Fruit fly (Drosophila melanogaster) whole organism, wandering third instar larva: Measurements from ENCODE around the gene Men.

Experiments
- CG32264 ChIP-seq: fragments of 200-800 bp; sonication (Bioruptor generic); optimal IDR thresholded peaks from 2 replicates; lab custom pipeline; 2016; ENCODE audit warnings: missing biosample characterization, missing genetic modification characterization
- CrebA ChIP-seq: fragments of 200-800 bp; sonication (Bioruptor generic); optimal IDR thresholded peaks from 2 replicates; lab custom pipeline; 2016; ENCODE audit warnings: missing biosample characterization, mild to moderate bottlenecking, missing genetic modification characterization, borderline replicate concordance
- Dfd ChIP-seq: fragments of >200 bp; optimal IDR thresholded peaks from 2 replicates; lab custom pipeline; 2017; ENCODE audit warnings: missing biosample characterization, missing genetic modification characterization
- Dif ChIP-seq: fragments of 200-275, 200-300 bp; sonication (Bioruptor generic); optimal IDR thresholded peaks from 2 replicates; lab custom pipeline; 2018; ENCODE audit warnings: missing biosample characterization, missing genetic modification characterization; ENCODE audit not compliant: partially characterized antibody
- GATAd ChIP-seq: sonication (Bioruptor generic); optimal IDR thresholded peaks from 2 replicates; lab custom pipeline; 2016; ENCODE audit warnings: missing biosample characterization, missing genetic modification characterization
- HLH106 ChIP-seq: fragments of 200-800 bp; optimal IDR thresholded peaks from 3 replicates; lab custom pipeline; 2019; ENCODE audit warnings: missing biosample characterization, mild to moderate bottlenecking, missing genetic modification characterization, moderate library complexity
- Hnf4 ChIP-seq: fragments of 200-800 bp; sonication (Bioruptor generic); optimal IDR thresholded peaks from 2 replicates; lab custom pipeline; 2016; ENCODE audit warnings: missing biosample characterization, mild to moderate bottlenecking, missing genetic modification characterization
- Hr78 ChIP-seq: fragments of >200 bp; optimal IDR thresholded peaks from 2 replicates; lab custom pipeline; 2017; ENCODE audit warnings: missing biosample characterization, missing genetic modification characterization
- Hr83 ChIP-seq: fragments of 200-300 bp; sonication (Bioruptor generic); optimal IDR thresholded peaks from 2 replicates; lab custom pipeline; 2016; ENCODE audit warnings: missing biosample characterization, mild to moderate bottlenecking, missing genetic modification characterization, moderate library complexity; ENCODE audit not compliant: poor library complexity, severe bottlenecking
- Jra ChIP-seq: sonication (Bioruptor generic); optimal IDR thresholded peaks from 2 replicates; lab custom pipeline; 2016; ENCODE audit warnings: missing biosample characterization, missing genetic modification characterization
- Mio ChIP-seq: sonication (Bioruptor generic); optimal IDR thresholded peaks from 2 replicates; lab custom pipeline; 2016; ENCODE audit warnings: missing biosample characterization, missing genetic modification characterization
- OdsH ChIP-seq: fragments of 200-800 bp; sonication (Bioruptor generic); optimal IDR thresholded peaks from 2 replicates; lab custom pipeline; 2016; ENCODE audit warnings: missing biosample characterization, mild to moderate bottlenecking, missing genetic modification characterization
- Sp1 ChIP-seq: fragments of 200-800 bp; sonication (Bioruptor generic); optimal IDR thresholded peaks from 3 replicates; lab custom pipeline; 2019; ENCODE audit warnings: missing biosample characterization, mild to moderate bottlenecking, missing genetic modification characterization, moderate library complexity
- Vsx2 ChIP-seq: fragments of 200-300, 225-300 bp; sonication (Bioruptor generic); optimal IDR thresholded peaks from 2 replicates; lab custom pipeline; 2018; ENCODE audit warnings: missing biosample characterization, missing genetic modification characterization; ENCODE audit not compliant: partially characterized antibody
- br ChIP-seq: fragments of 200-800 bp; sonication (Bioruptor generic); optimal IDR thresholded peaks from 2 replicates; lab custom pipeline; 2016; ENCODE audit warnings: missing biosample characterization, missing genetic modification characterization
- dmrt93B ChIP-seq: fragments of 200-800 bp; sonication (Bioruptor generic); optimal IDR thresholded peaks from 2 replicates; lab custom pipeline; 2018; ENCODE audit warnings: missing biosample characterization, mild to moderate bottlenecking, missing genetic modification characterization
- dsf ChIP-seq: sonication (Bioruptor generic); optimal IDR thresholded peaks from 2 replicates; lab custom pipeline; 2016; ENCODE audit warnings: missing biosample characterization, missing genetic modification characterization, borderline replicate concordance
- foxo ChIP-seq, 2 experiments: fragments of 200-800 bp; sonication (Bioruptor generic); optimal IDR thresholded peaks; 2 replicates in 1 of 2; 3 replicates in 1 of 2; lab custom pipeline; 2016 to 2017; ENCODE audit warnings: missing biosample characterization in 2 of 2, missing genetic modification characterization in 2 of 2
- h ChIP-seq: fragments of 200-800 bp; sonication (Bioruptor generic); optimal IDR thresholded peaks from 3 replicates; lab custom pipeline; 2016; ENCODE audit warnings: missing biosample characterization, mild to moderate bottlenecking, missing genetic modification characterization
- lola ChIP-seq: fragments of >200 bp; optimal IDR thresholded peaks from 2 replicates; lab custom pipeline; 2017; ENCODE audit warnings: missing biosample characterization, missing genetic modification characterization
- pan ChIP-seq: fragments of >200 bp; optimal IDR thresholded peaks from 2 replicates; lab custom pipeline; 2017
- psq ChIP-seq: fragments of 200-800 bp; sonication (Bioruptor generic); optimal IDR thresholded peaks from 3 replicates; lab custom pipeline; 2017; ENCODE audit warnings: missing biosample characterization, mild to moderate bottlenecking, missing genetic modification characterization, moderate library complexity
- rgr ChIP-seq: fragments of 200-800 bp; sonication (Bioruptor generic); optimal IDR thresholded peaks from 3 replicates; lab custom pipeline; 2016; ENCODE audit warnings: missing biosample characterization, mild to moderate bottlenecking, missing genetic modification characterization
- sage ChIP-seq: fragments of 200-800 bp; sonication (Bioruptor generic); optimal IDR thresholded peaks from 2 replicates; lab custom pipeline; 2016; ENCODE audit warnings: missing biosample characterization, mild to moderate bottlenecking, missing genetic modification characterization
- sv ChIP-seq: fragments of 200-800 bp; sonication (Bioruptor generic); optimal IDR thresholded peaks from 3 replicates; lab custom pipeline; 2016; ENCODE audit warnings: missing biosample characterization, missing genetic modification characterization
- usp ChIP-seq: fragments of >200 bp; optimal IDR thresholded peaks from 2 replicates; lab custom pipeline; 2017; ENCODE audit warnings: missing biosample characterization, missing genetic modification characterization
- woc ChIP-seq: sonication (Bioruptor generic); optimal IDR thresholded peaks from 2 replicates; lab custom pipeline; 2016; ENCODE audit warnings: missing biosample characterization, mild to moderate bottlenecking, missing genetic modification characterization

Gene Men

DNA sequence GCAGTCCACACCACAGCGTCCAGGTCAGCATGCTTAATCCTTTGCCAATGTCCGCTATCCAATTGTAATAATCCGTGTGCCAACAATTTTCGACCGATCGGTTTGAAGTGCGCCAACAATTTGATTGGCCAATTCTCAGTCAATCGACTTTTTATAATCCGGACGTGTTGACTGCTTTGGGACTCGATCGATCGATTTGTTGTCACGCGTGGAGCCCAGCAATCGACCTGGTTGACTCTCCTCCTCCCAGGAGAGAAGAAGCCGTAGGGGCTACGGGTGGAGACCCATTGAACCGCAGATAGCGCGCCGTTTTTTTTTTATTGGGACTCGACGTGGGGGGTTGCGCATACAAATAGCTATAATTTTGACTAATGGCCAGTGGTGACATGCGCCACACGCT, 41.0 kb downstream of the Men start, which contains the start of gene Cyp313a4:
Gene Cyp313a4, minus strand, starts transcription at position 101 of the 400 bp plus-strand sequence.
- TF ChIP-seq Vsx2 (GFP tag; lab: Kevin White, UChicago) = no peak
- TF ChIP-seq HLH106 (tag; lab: Kevin White, UChicago) = no peak
- TF ChIP-seq foxo (GFP tag; optimal IDR thresholded peaks at IDR 0.05; lab: Kevin White, UChicago) = no peak
- TF ChIP-seq pan (lab: Kevin White, UChicago) = no peak
- TF ChIP-seq sv (GFP tag; lab: Kevin White, UChicago) = no peak
- TF ChIP-seq sage = no peak
- no peak for TF ChIP-seq CrebA (GFP tag; lab: Kevin White, UChicago)
- TF ChIP-seq, all 38 proteins: peak for 0

DNA sequence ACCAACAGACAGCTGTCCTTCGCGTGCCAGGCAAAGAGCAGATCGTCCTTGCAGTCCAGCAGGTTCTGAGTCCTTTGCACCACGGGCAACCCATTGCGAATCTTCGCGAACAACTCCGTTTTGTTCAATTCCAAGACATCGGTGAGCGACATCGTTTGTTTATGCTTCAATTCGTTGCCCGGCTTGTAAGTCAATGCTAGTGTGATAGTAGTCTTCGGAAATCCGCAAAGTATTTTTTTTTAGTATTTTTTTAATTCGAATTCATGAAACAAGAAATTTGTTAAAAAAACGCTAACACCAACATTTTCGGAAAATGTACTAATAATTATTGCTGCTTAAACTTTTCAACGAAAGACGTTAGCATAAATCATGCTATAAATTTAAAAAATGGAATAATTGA, 43.4 kb downstream of the Men start, which contains the start of gene mbo:
Gene mbo, minus strand, starts transcription at position 203 of the 400 bp plus-strand sequence.
- TF ChIP-seq Mio (no peak), Hr83 (GFP tag; lab: Kevin White, UChicago) (no peak), Hr78 (GFP tag; lab: Kevin White, UChicago) (no peak), foxo (GFP tag; optimal IDR thresholded peaks at IDR 0.05; lab: Kevin White, UChicago) (no peak), psq (GFP tag; lab: Kevin White, UChicago) (no peak), Vsx2 (GFP tag; lab: Kevin White, UChicago) (no peak)

DNA sequence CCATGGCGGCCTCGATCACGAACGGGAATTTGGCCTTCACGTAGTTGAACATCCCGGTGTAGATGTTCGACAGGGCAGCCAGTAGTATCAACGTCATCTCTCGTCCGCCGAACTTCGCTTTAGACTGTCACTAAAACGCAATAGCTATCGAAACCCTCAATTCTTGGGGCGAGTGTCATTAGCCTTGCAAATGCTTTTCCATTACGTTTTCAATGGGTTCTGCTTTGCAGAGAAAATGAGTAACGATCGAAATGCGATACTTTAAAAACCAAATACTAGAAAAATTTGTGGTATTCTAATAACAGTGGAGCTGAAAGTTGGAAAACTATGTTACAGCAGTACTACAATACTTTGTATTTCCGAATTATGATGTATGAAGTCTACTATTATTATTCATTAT, 46.1 kb downstream of the Men start, which contains the start of gene CG43630:
Gene CG43630, minus strand, starts transcription at position 101 of the 400 bp plus-strand sequence.
- TF ChIP-seq OdsH (GFP tag; lab: Kevin White, UChicago) (no peak), Dif (GFP tag; lab: Kevin White, UChicago) (no peak), usp (GFP tag; lab: Kevin White, UChicago) (no peak), foxo (GFP tag; optimal IDR thresholded peaks at IDR 0.05; lab: Kevin White, UChicago) (no peak), Dfd (GFP tag; lab: Kevin White, UChicago) (no peak), h (GFP tag; lab: Kevin White, UChicago) (no peak), sage (no peak), rgr (GFP tag; lab: Kevin White, UChicago) (no peak), Jra (GFP tag; lab: Kevin White, UChicago) (no peak)
- TF ChIP-seq, all 38 proteins: peak for 0

DNA sequence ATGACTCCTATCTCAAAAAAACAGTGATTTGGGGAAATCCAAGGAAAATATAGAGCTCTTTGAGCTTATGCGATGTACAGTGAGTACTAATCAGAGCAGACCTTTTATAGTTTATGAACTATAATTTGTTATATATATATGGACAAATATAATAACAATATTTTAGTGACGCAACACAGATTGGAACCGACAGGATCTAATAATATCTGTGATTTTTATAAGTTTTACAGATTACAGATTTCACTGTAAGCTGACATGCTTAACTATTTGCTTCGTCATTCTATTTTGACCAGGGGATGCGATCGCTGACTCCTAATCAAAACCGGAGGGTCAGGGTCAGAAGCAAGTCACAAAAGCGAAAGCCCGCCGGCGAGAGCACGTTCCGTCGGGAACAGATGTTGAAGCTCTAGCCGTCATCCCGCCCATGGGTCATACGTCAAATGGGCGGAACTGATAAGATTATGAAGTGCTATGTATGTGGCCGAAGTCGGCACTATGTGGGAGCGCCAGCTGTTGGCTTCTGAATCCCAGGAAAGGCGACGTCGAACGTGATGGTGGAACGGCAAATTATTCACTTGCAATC, 48.1 kb downstream of the Men start, which contains the start of gene Gnmt:
Gene Gnmt, plus strand, starts transcription at position 568 of the 583 bp plus-strand sequence.
- TF ChIP-seq br (no peak), HLH106 (tag; lab: Kevin White, UChicago) (no peak), Dif (GFP tag; lab: Kevin White, UChicago) (peak; percentile 33), dmrt93B (GFP tag; lab: Kevin White, UChicago) (no peak), GATAd (GFP tag; lab: Kevin White, UChicago) (no peak), Hnf4 (GFP tag; lab: Kevin White, UChicago) (no peak)

- TF ChIP-seq lola (GFP tag; lab: Kevin White, UChicago) (no peak), dsf (GFP tag; lab: Kevin White, UChicago) (no peak), Vsx2 (GFP tag; lab: Kevin White, UChicago) (no peak), Sp1 (no peak), dmrt93B (GFP tag; lab: Kevin White, UChicago) (no peak), woc (no peak), CG32264 (GFP tag; lab: Kevin White, UChicago) (no peak), OdsH (GFP tag; lab: Kevin White, UChicago) (no peak)
Measured at dm6 chr3R:12666206-12666834, 55.9 kb downstream of the Men start.
